Fruit fly (Drosophila melanogaster) whole organism, embryonic: ENCODE measurements around the gene CG14246.
A peak's percentile ranks its signal among the peaks of the same experiment; 100 is the strongest.

Experiments
- Asciz ChIP-seq: fragments of 200-800 bp; sonication (Bioruptor generic); optimal IDR thresholded peaks from 2 replicates; lab custom pipeline; 2017; ENCODE audit warnings: missing biosample characterization, mild to moderate bottlenecking, missing genetic modification characterization, missing genetic modification reagents
- B-H1 ChIP-seq: fragments of 200-800 bp; sonication (Bioruptor generic); IDR thresholded peaks from 3 replicates; pipeline ENCODE4 v1.3.6; 2022; ENCODE audit warnings: missing biosample characterization, missing genetic modification characterization
- B-H2 ChIP-seq: fragments of 200-800 bp; sonication (Bioruptor generic); optimal IDR thresholded peaks from 2 replicates; lab custom pipeline; 2018; ENCODE audit warnings: missing biosample characterization, mild to moderate bottlenecking, missing genetic modification characterization
- CG10979 ChIP-seq: fragments of 200-800 bp; sonication (Bioruptor generic); optimal IDR thresholded peaks from 2 replicates; lab custom pipeline; 2018; ENCODE audit warnings: missing biosample characterization, mild to moderate bottlenecking, missing genetic modification characterization, moderate library complexity
- CG12391 ChIP-seq: fragments of 200-800 bp; sonication (Bioruptor generic); optimal IDR thresholded peaks from 3 replicates; lab custom pipeline; 2018; ENCODE audit warnings: missing biosample characterization, mild to moderate bottlenecking, missing genetic modification characterization, moderate library complexity
- CG13123 ChIP-seq: fragments of 200-800 bp; sonication (Bioruptor generic); optimal IDR thresholded peaks from 2 replicates; lab custom pipeline; 2016; ENCODE audit warnings: missing biosample characterization, missing genetic modification characterization
- CG13775 ChIP-seq: fragments of 200-800 bp; sonication (Bioruptor generic); optimal IDR thresholded peaks from 3 replicates; lab custom pipeline; 2017; ENCODE audit warnings: missing biosample characterization, mild to moderate bottlenecking, missing genetic modification characterization
- CG13894 ChIP-seq: fragments of 200-800 bp; sonication (Bioruptor generic); optimal IDR thresholded peaks from 3 replicates; lab custom pipeline; 2018; ENCODE audit warnings: missing biosample characterization, mild to moderate bottlenecking, missing genetic modification characterization, moderate library complexity
- CG14667 ChIP-seq: fragments of 200-800 bp; sonication (Bioruptor generic); IDR thresholded peaks from 2 replicates; pipeline ENCODE4 v1.3.6; 2022; ENCODE audit warnings: missing biosample characterization, missing genetic modification characterization
- CG15479 ChIP-seq: fragments of 200-800 bp; sonication (Bioruptor generic); optimal IDR thresholded peaks from 3 replicates; lab custom pipeline; 2019; ENCODE audit warnings: missing biosample characterization, mild to moderate bottlenecking, missing genetic modification characterization, moderate library complexity
- CG15514 ChIP-seq: fragments of 200-800 bp; sonication (Bioruptor generic); optimal IDR thresholded peaks from 3 replicates; lab custom pipeline; 2017; ENCODE audit warnings: missing biosample characterization, missing genetic modification characterization, mild to moderate bottlenecking, moderate library complexity, missing genetic modification reagents
- CG2875 ChIP-seq: fragments of 200-800 bp; sonication (Bioruptor generic); optimal IDR thresholded peaks from 2 replicates; lab custom pipeline; 2017; ENCODE audit warnings: missing biosample characterization, mild to moderate bottlenecking, missing genetic modification characterization, missing genetic modification reagents
- CG4707 ChIP-seq: fragments of 200-800 bp; sonication (Bioruptor generic); optimal IDR thresholded peaks from 2 replicates; lab custom pipeline; 2018; ENCODE audit warnings: missing biosample characterization, mild to moderate bottlenecking, missing genetic modification characterization, moderate library complexity
- CG5245 ChIP-seq: fragments of 200-800 bp; sonication (Bioruptor generic); optimal IDR thresholded peaks from 3 replicates; lab custom pipeline; 2016; ENCODE audit warnings: missing biosample characterization, missing genetic modification characterization
- CG6813 ChIP-seq: fragments of 200-800 bp; sonication (Bioruptor generic); optimal IDR thresholded peaks from 2 replicates; lab custom pipeline; 2017; ENCODE audit warnings: missing biosample characterization, missing genetic modification characterization, mild to moderate bottlenecking, moderate library complexity, missing genetic modification reagents
- CG7745 ChIP-seq: fragments of 200-800 bp; sonication (Bioruptor generic); optimal IDR thresholded peaks from 2 replicates; lab custom pipeline; 2018; ENCODE audit warnings: missing biosample characterization, mild to moderate bottlenecking, missing genetic modification characterization, moderate library complexity
- Chrac-16 ChIP-seq: fragments of 200-800 bp; sonication (Bioruptor generic); optimal IDR thresholded peaks from 3 replicates; lab custom pipeline; 2016; ENCODE audit warnings: missing biosample characterization, missing genetic modification characterization
- E2f1 ChIP-seq: fragments of 200-800 bp; sonication (Bioruptor generic); IDR thresholded peaks from 2 replicates; pipeline ENCODE4 v1.3.6; 2022; ENCODE audit warnings: missing biosample characterization, missing genetic modification characterization
- ERR ChIP-seq: fragments of 200-800 bp; sonication (Bioruptor generic); optimal IDR thresholded peaks from 2 replicates; lab custom pipeline; 2016; ENCODE audit warnings: missing biosample characterization, missing genetic modification characterization
- Fer2 ChIP-seq: fragments of 200-800 bp; sonication (Bioruptor generic); optimal IDR thresholded peaks from 2 replicates; lab custom pipeline; 2018; ENCODE audit warnings: missing biosample characterization, mild to moderate bottlenecking, missing genetic modification characterization, moderate library complexity
- Hand ChIP-seq: fragments of 200-800 bp; sonication (Bioruptor generic); optimal IDR thresholded peaks from 2 replicates; lab custom pipeline; 2017; ENCODE audit warnings: mild to moderate bottlenecking, missing biosample characterization, missing genetic modification reagents, missing genetic modification characterization
- Lpt ChIP-seq: fragments of >200 bp; optimal IDR thresholded peaks from 2 replicates; lab custom pipeline; 2018; ENCODE audit warnings: missing biosample characterization, missing genetic modification characterization
- MESR4 ChIP-seq: fragments of 200-800 bp; sonication (Bioruptor generic); optimal IDR thresholded peaks from 2 replicates; lab custom pipeline; 2018; ENCODE audit warnings: missing biosample characterization, mild to moderate bottlenecking, missing genetic modification characterization, moderate library complexity
- NFAT ChIP-seq: fragments of 200-800 bp; sonication (Bioruptor generic); IDR thresholded peaks from 2 replicates; pipeline ENCODE4 v1.3.6; 2022; ENCODE audit warnings: missing biosample characterization, missing genetic modification characterization
- Optix ChIP-seq: fragments of 200-800 bp; sonication (Bioruptor generic); IDR thresholded peaks from 3 replicates; pipeline ENCODE4 v1.3.6; 2022; ENCODE audit warnings: missing biosample characterization, missing genetic modification characterization
- Ravus ChIP-seq: fragments of 200-800 bp; sonication (Bioruptor generic); IDR thresholded peaks from 2 replicates; pipeline ENCODE4 v1.3.6; 2022; ENCODE audit warnings: missing biosample characterization, missing genetic modification characterization
- Rx ChIP-seq: fragments of 200-800 bp; sonication (Bioruptor generic); IDR thresholded peaks from 2 replicates; pipeline ENCODE4 v1.3.6; 2022; ENCODE audit warnings: missing biosample characterization, missing genetic modification characterization
- Scr ChIP-seq: fragments of 200-800 bp; sonication (Bioruptor generic); IDR thresholded peaks from 2 replicates; pipeline ENCODE4 v1.3.6; 2022; ENCODE audit warnings: missing biosample characterization, missing genetic modification characterization; ENCODE audit not compliant: partially characterized antibody
- Side ChIP-seq: fragments of 200-800 bp; sonication (Bioruptor generic); optimal IDR thresholded peaks from 2 replicates; lab custom pipeline; 2016; ENCODE audit warnings: missing biosample characterization, missing genetic modification characterization
- TFAM ChIP-seq: fragments of 200-800 bp; sonication (Bioruptor generic); optimal IDR thresholded peaks from 2 replicates; lab custom pipeline; 2017; ENCODE audit warnings: missing biosample characterization, missing genetic modification characterization, inconsistent platforms
- Trl ChIP-seq, 3 experiments: fragments of >200 bp in 2 of 3; fragments of 200-800 bp in 1 of 3; sonication (Bioruptor generic) in 1 of 3; optimal IDR thresholded peaks; 2 replicates in 1 of 3; 3 replicates in 2 of 3; lab custom pipeline; 2016 to 2017; ENCODE audit warnings: missing biosample characterization in 1 of 3, missing genetic modification characterization in 1 of 3
- ato ChIP-seq: fragments of 200-800 bp; sonication (Bioruptor generic); IDR thresholded peaks from 2 replicates; pipeline ENCODE4 v1.3.6; 2022; ENCODE audit warnings: missing biosample characterization, missing genetic modification characterization; ENCODE audit not compliant: partially characterized antibody
- bcd ChIP-seq: fragments of 200-800 bp; sonication (Bioruptor generic); optimal IDR thresholded peaks from 2 replicates; lab custom pipeline; 2017; ENCODE audit warnings: missing biosample characterization, mild to moderate bottlenecking, missing genetic modification characterization
- chm ChIP-seq: fragments of 200-800 bp; sonication (Bioruptor generic); IDR thresholded peaks from 2 replicates; pipeline ENCODE4 v1.3.6; 2022; ENCODE audit warnings: missing biosample characterization, missing genetic modification characterization
- chn ChIP-seq: fragments of 200-800 bp; sonication (Bioruptor generic); optimal IDR thresholded peaks from 2 replicates; lab custom pipeline; 2016; ENCODE audit warnings: missing biosample characterization, missing genetic modification characterization
- crc ChIP-seq: fragments of 200-800 bp; sonication (Bioruptor generic); optimal IDR thresholded peaks from 2 replicates; lab custom pipeline; 2016; ENCODE audit warnings: missing biosample characterization, missing genetic modification characterization
- crp ChIP-seq, 2 experiments: fragments of 200-800 bp; sonication (Bioruptor generic); optimal IDR thresholded peaks; 2 replicates in 1 of 2; 3 replicates in 1 of 2; lab custom pipeline; 2017; ENCODE audit warnings: missing biosample characterization in 2 of 2, missing genetic modification characterization in 2 of 2, mild to moderate bottlenecking in 1 of 2, moderate library complexity in 1 of 2
- eve ChIP-seq, 2 experiments: fragments of >200 bp; optimal IDR thresholded peaks; 2 replicates each; lab custom pipeline; 2017; ENCODE audit warnings: missing biosample characterization in 2 of 2, missing genetic modification characterization in 2 of 2
- gfzf ChIP-seq: fragments of 200-800 bp; sonication (Bioruptor generic); optimal IDR thresholded peaks from 2 replicates; lab custom pipeline; 2016; ENCODE audit warnings: missing biosample characterization, mild to moderate bottlenecking, missing genetic modification characterization, moderate library complexity
- gro ChIP-seq: fragments of 200-800 bp; sonication (Bioruptor generic); optimal IDR thresholded peaks from 2 replicates; lab custom pipeline; 2016; ENCODE audit warnings: missing biosample characterization, missing genetic modification characterization
- hth ChIP-seq: fragments of >200 bp; optimal IDR thresholded peaks from 2 replicates; lab custom pipeline; 2017; ENCODE audit warnings: inconsistent platforms
- mirr ChIP-seq: fragments of 200-800 bp; sonication (Bioruptor generic); optimal IDR thresholded peaks from 3 replicates; lab custom pipeline; 2018; ENCODE audit warnings: missing biosample characterization, mild to moderate bottlenecking, missing genetic modification characterization
- pita ChIP-seq: fragments of 200-800 bp; sonication (Bioruptor generic); optimal IDR thresholded peaks from 2 replicates; lab custom pipeline; 2017; ENCODE audit warnings: missing biosample characterization, mild to moderate bottlenecking, missing genetic modification characterization
- repo ChIP-seq: fragments of 200-800 bp; sonication (Bioruptor generic); optimal IDR thresholded peaks from 2 replicates; lab custom pipeline; 2016; ENCODE audit warnings: missing biosample characterization, missing genetic modification characterization
- sim ChIP-seq: fragments of 200-800 bp; sonication (Bioruptor generic); IDR thresholded peaks from 2 replicates; pipeline ENCODE4 v1.3.6; 2022; ENCODE audit warnings: missing biosample characterization, missing genetic modification characterization
- slou ChIP-seq: fragments of 200-800 bp; sonication (Bioruptor generic); optimal IDR thresholded peaks from 3 replicates; lab custom pipeline; 2016; ENCODE audit warnings: missing biosample characterization, missing genetic modification characterization
- sna ChIP-seq: fragments of 200-800 bp; sonication (Bioruptor generic); IDR thresholded peaks from 2 replicates; pipeline ENCODE4 v1.3.6; 2022; ENCODE audit warnings: missing biosample characterization, missing genetic modification characterization; ENCODE audit not compliant: partially characterized antibody
- tio ChIP-seq: fragments of 200-800 bp; sonication (Bioruptor generic); optimal IDR thresholded peaks from 2 replicates; lab custom pipeline; 2017; ENCODE audit warnings: missing biosample characterization, missing genetic modification characterization, inconsistent platforms
- tx ChIP-seq: fragments of 200-800 bp; sonication (Bioruptor generic); optimal IDR thresholded peaks from 2 replicates; lab custom pipeline; 2016; ENCODE audit warnings: missing biosample characterization, missing genetic modification characterization
- zf30C ChIP-seq: fragments of 200-800 bp; sonication (Bioruptor generic); optimal IDR thresholded peaks from 3 replicates; lab custom pipeline; 2018; ENCODE audit warnings: missing biosample characterization, mild to moderate bottlenecking, missing genetic modification characterization

Gene CG14246

DNA sequence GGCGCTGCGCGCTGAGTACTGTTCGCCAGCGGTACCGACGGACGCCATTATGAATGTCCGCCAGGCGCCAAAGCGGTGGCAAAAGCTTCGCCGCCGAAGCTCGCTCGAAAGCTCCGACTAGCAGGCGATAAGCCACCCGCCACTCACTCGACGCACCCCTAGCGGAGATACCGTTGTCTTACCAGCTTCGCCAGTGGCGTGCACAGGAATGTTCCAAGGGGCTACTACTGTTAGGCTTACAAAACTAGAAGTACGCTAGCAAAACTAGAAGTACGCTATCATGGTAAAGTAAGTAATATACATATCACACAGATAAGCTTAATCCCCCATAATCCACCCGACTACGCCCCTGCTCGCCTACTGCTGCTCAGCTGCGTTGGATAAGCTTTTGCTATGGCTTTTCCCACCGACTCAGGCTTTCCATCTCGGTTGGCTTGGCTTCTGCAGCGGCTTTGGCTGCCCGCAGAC lies 13.0 kb upstream of the CG14246 start, which contains the start of gene amon (continued):
- TF ChIP-seq sna (GFP tag; lab: Robert Waterston, UW) (no peak), CG14667 (GFP tag; lab: Robert Waterston, UW) (peak; percentile 98), repo (peak; percentile 98), gfzf (GFP tag; lab: Kevin White, UChicago) (peak; percentile 30), Lpt (GFP tag; lab: Kevin White, UChicago) (no peak), MESR4 (GFP tag; lab: Kevin White, UChicago) (peak; percentile 78), tio (GFP tag; lab: Kevin White, UChicago) (peak; percentile 95), Chrac-16 (GFP tag; lab: Kevin White, UChicago) (peak; percentile 97), B-H1 (peak; percentile 97), CG5245 (GFP tag; lab: Kevin White, UChicago) (peak; percentile 98), eve (GFP tag; optimal IDR thresholded peaks at IDR 0.05; lab: Kevin White, UChicago) (no peak), crc (GFP tag; lab: Kevin White, UChicago) (peak; percentile 98), CG6813 (peak; percentile 99), TFAM (GFP tag; lab: Kevin White, UChicago) (peak; percentile 69), chn (GFP tag; lab: Kevin White, UChicago) (peak; percentile 97), hth (no peak), sim (GFP tag; lab: Robert Waterston, UW) (peak; percentile 79; the same call in 1 of the 2 replicates), ato (no peak), Optix (GFP tag; lab: Robert Waterston, UW) (peak; percentile 98), CG2875 (GFP tag; lab: Kevin White, UChicago) (peak; percentile 93), Rx (peak; percentile 98), CG10979 (tag; lab: Kevin White, UChicago) (peak; percentile 89), E2f1 (GFP tag; lab: Robert Waterston, UW) (peak; percentile 98), Fer2 (tag; lab: Kevin White, UChicago) (peak; percentile 98), Side (peak; percentile 99), pita (GFP tag; lab: Kevin White, UChicago) (no peak), Hand (peak; percentile 100), B-H2 (GFP tag; lab: Kevin White, UChicago) (peak; percentile 99), crp (GFP tag; optimal IDR thresholded peaks at IDR 0.05; lab: Kevin White, UChicago) (peak in 1 of 2 experiments; percentile 74), CG13894 (peak; percentile 99), chm (GFP tag; lab: Robert Waterston, UW) (peak; percentile 96), mirr (peak; percentile 99), Ravus (GFP tag; lab: Robert Waterston, UW) (peak; percentile 97), NFAT (GFP tag; lab: Robert Waterston, UW) (peak; percentile 99), Asciz (GFP tag; lab: Kevin White, UChicago) (peak; percentile 93), bcd (GFP tag; lab: Kevin White, UChicago) (peak; percentile 99), slou (peak; percentile 98), CG13123 (GFP tag; lab: Kevin White, UChicago) (no peak), zf30C (GFP tag; lab: Kevin White, UChicago) (peak; percentile 33), CG13775 (GFP tag; lab: Kevin White, UChicago) (peak; percentile 95), tx (GFP tag; lab: Kevin White, UChicago) (peak; percentile 99), CG12391 (tag; lab: Kevin White, UChicago) (peak; percentile 97), CG15514 (GFP tag; lab: Kevin White, UChicago) (peak; percentile 96), Scr (GFP tag; lab: Robert Waterston, UW) (no peak), CG4707 (GFP tag; lab: Kevin White, UChicago) (peak; percentile 83), ERR (peak; percentile 98), gro (GFP tag; lab: Kevin White, UChicago) (peak; percentile 99), Trl (optimal IDR thresholded peaks at IDR 0.05; lab: Kevin White, UChicago) (no peak), Trl (GFP tag; optimal IDR thresholded peaks at IDR 0.05; lab: Kevin White, UChicago) (peak; percentile 99), CG7745 (tag; lab: Kevin White, UChicago) (no peak), CG15479 (GFP tag; lab: Kevin White, UChicago) (no peak)
